Fruit fly (Drosophila melanogaster) whole organism, embryonic: ENCODE results near the gene CkIIalpha-i3.

Experiments
- Aef1 ChIP-seq: fragments of 200-800 bp; sonication (Bioruptor generic); IDR thresholded peaks from 3 replicates; pipeline ENCODE4 v1.3.6; 2022; ENCODE audit warnings: missing biosample characterization, missing genetic modification characterization
- CG10209 ChIP-seq: fragments of 200-800 bp; sonication (Bioruptor generic); optimal IDR thresholded peaks from 3 replicates; lab custom pipeline; 2017; ENCODE audit warnings: missing biosample characterization, mild to moderate bottlenecking, missing genetic modification characterization, missing genetic modification reagents
- CG10321 ChIP-seq: fragments of 200-800 bp; sonication (Bioruptor generic); IDR thresholded peaks from 2 replicates; pipeline ENCODE4 v1.3.6; 2022; ENCODE audit warnings: missing biosample characterization, missing genetic modification characterization
- CG10366 ChIP-seq: fragments of 200-800 bp; sonication (Bioruptor generic); IDR thresholded peaks from 2 replicates; pipeline ENCODE4 v1.3.6; 2022; ENCODE audit warnings: missing biosample characterization, missing genetic modification characterization
- CG10654 ChIP-seq: fragments of 200-800 bp; sonication (Bioruptor generic); optimal IDR thresholded peaks from 2 replicates; lab custom pipeline; 2016; ENCODE audit warnings: missing biosample characterization, missing genetic modification characterization
- CG10979 ChIP-seq: fragments of 200-800 bp; sonication (Bioruptor generic); optimal IDR thresholded peaks from 2 replicates; lab custom pipeline; 2018; ENCODE audit warnings: missing biosample characterization, mild to moderate bottlenecking, missing genetic modification characterization, moderate library complexity
- CG11085 ChIP-seq: fragments of 200-800 bp; sonication (Bioruptor generic); IDR thresholded peaks from 2 replicates; pipeline ENCODE4 v1.3.6; 2022; ENCODE audit warnings: missing biosample characterization, missing genetic modification characterization
- CG11560 ChIP-seq: fragments of 200-800 bp; sonication (Bioruptor generic); IDR thresholded peaks from 3 replicates; pipeline ENCODE4 v1.3.6; 2022; ENCODE audit warnings: missing biosample characterization, missing genetic modification characterization
- CG12744 ChIP-seq: fragments of 200-800 bp; sonication (Bioruptor generic); optimal IDR thresholded peaks from 2 replicates; lab custom pipeline; 2016; ENCODE audit warnings: missing biosample characterization, missing genetic modification characterization
- CG13424 ChIP-seq: fragments of 200-800 bp; sonication (Bioruptor generic); optimal IDR thresholded peaks from 2 replicates; lab custom pipeline; 2019; ENCODE audit warnings: missing biosample characterization, mild to moderate bottlenecking, missing genetic modification characterization, moderate library complexity
- CG14667 ChIP-seq: fragments of 200-800 bp; sonication (Bioruptor generic); IDR thresholded peaks from 2 replicates; pipeline ENCODE4 v1.3.6; 2022; ENCODE audit warnings: missing biosample characterization, missing genetic modification characterization
- CG14710 ChIP-seq: fragments of 200-800 bp; sonication (Bioruptor generic); optimal IDR thresholded peaks from 3 replicates; lab custom pipeline; 2019; ENCODE audit warnings: missing biosample characterization, mild to moderate bottlenecking, missing genetic modification characterization, moderate library complexity
- CG15073 ChIP-seq: fragments of 200-800 bp; sonication (Bioruptor generic); optimal IDR thresholded peaks from 2 replicates; lab custom pipeline; 2016; ENCODE audit warnings: missing biosample characterization, missing genetic modification characterization
- CG17359 ChIP-seq: fragments of 200-800 bp; sonication (Bioruptor generic); optimal IDR thresholded peaks from 3 replicates; lab custom pipeline; 2018; ENCODE audit warnings: missing biosample characterization, mild to moderate bottlenecking, missing genetic modification characterization, moderate library complexity
- CG1832 ChIP-seq: fragments of 200-800 bp; sonication (Bioruptor generic); optimal IDR thresholded peaks from 2 replicates; lab custom pipeline; 2017; ENCODE audit warnings: missing biosample characterization, mild to moderate bottlenecking, missing genetic modification characterization, inconsistent platforms
- CG18619 ChIP-seq: fragments of 200-800 bp; sonication (Bioruptor generic); optimal IDR thresholded peaks from 3 replicates; lab custom pipeline; 2017; ENCODE audit warnings: missing biosample characterization, mild to moderate bottlenecking, missing genetic modification characterization
- CG32772 ChIP-seq: fragments of 200-800 bp; sonication (Bioruptor generic); IDR thresholded peaks from 2 replicates; pipeline ENCODE4 v1.3.6; 2022; ENCODE audit warnings: missing biosample characterization, missing genetic modification characterization
- CG34422 ChIP-seq: fragments of 200-800 bp; sonication (Bioruptor generic); IDR thresholded peaks from 3 replicates; pipeline ENCODE4 v1.3.6; 2022; ENCODE audit warnings: missing biosample characterization, missing genetic modification characterization
- CG6765 ChIP-seq: fragments of 200-800 bp; sonication (Bioruptor generic); optimal IDR thresholded peaks from 3 replicates; lab custom pipeline; 2017; ENCODE audit warnings: missing biosample characterization, mild to moderate bottlenecking, missing genetic modification characterization
- CG8281 ChIP-seq: fragments of 200-800 bp; sonication (Bioruptor generic); optimal IDR thresholded peaks from 2 replicates; lab custom pipeline; 2018; ENCODE audit warnings: missing biosample characterization, mild to moderate bottlenecking, missing genetic modification characterization, moderate library complexity
- CG8924 ChIP-seq: fragments of 200-800 bp; optimal IDR thresholded peaks from 3 replicates; lab custom pipeline; 2019; ENCODE audit warnings: missing biosample characterization, mild to moderate bottlenecking, missing genetic modification characterization, moderate library complexity
- CG9727 ChIP-seq: fragments of 200-800 bp; sonication (Bioruptor generic); optimal IDR thresholded peaks from 3 replicates; lab custom pipeline; 2017; ENCODE audit warnings: missing biosample characterization, mild to moderate bottlenecking, missing genetic modification characterization
- Dll ChIP-seq: fragments of 200-800 bp; sonication (Bioruptor generic); IDR thresholded peaks from 4 replicates; pipeline ENCODE4 v1.3.6; 2022; ENCODE audit warnings: missing biosample characterization, missing genetic modification characterization; ENCODE audit not compliant: partially characterized antibody
- Doc3 ChIP-seq: fragments of 200-800 bp; sonication (Bioruptor generic); IDR thresholded peaks from 3 replicates; pipeline ENCODE4 v1.3.6; 2022; ENCODE audit warnings: missing biosample characterization, missing genetic modification characterization; ENCODE audit not compliant: partially characterized antibody
- Elba2 ChIP-seq: fragments of 200-800 bp; sonication (Bioruptor generic); optimal IDR thresholded peaks from 3 replicates; lab custom pipeline; 2016; ENCODE audit warnings: missing biosample characterization, missing genetic modification characterization
- Ets65A ChIP-seq: fragments of 200-800 bp; sonication (Bioruptor generic); peaks from one replicate; lab custom pipeline; 2016; ENCODE audit warnings: missing biosample characterization, missing genetic modification characterization
- Fer1 ChIP-seq: fragments of 200-800 bp; sonication (Bioruptor generic); optimal IDR thresholded peaks from 2 replicates; lab custom pipeline; 2017; ENCODE audit warnings: missing biosample characterization, mild to moderate bottlenecking, missing genetic modification characterization
- Gsc ChIP-seq: fragments of 200-800 bp; sonication (Bioruptor generic); IDR thresholded peaks from 2 replicates; pipeline ENCODE4 v1.3.6; 2022; ENCODE audit warnings: missing biosample characterization, missing genetic modification characterization
- MBD-R2 ChIP-seq: fragments of 200-800 bp; sonication (Bioruptor generic); IDR thresholded peaks from 2 replicates; pipeline ENCODE4 v1.3.6; 2022; ENCODE audit warnings: missing biosample characterization, missing genetic modification characterization
- Mrtf ChIP-seq: fragments of 200-800 bp; sonication (Bioruptor generic); IDR thresholded peaks from 3 replicates; pipeline ENCODE4 v1.3.6; 2022; ENCODE audit warnings: missing biosample characterization, missing genetic modification characterization
- Oli ChIP-seq: fragments of 200-800 bp; sonication (Bioruptor generic); optimal IDR thresholded peaks from 2 replicates; lab custom pipeline; 2018; ENCODE audit warnings: missing biosample characterization, mild to moderate bottlenecking, missing genetic modification characterization, moderate library complexity
- Spps ChIP-seq: fragments of 200-800 bp; sonication (Bioruptor generic); optimal IDR thresholded peaks from 2 replicates; lab custom pipeline; 2018; ENCODE audit warnings: missing biosample characterization, mild to moderate bottlenecking, missing genetic modification characterization
- TFAM ChIP-seq: fragments of 200-800 bp; sonication (Bioruptor generic); optimal IDR thresholded peaks from 2 replicates; lab custom pipeline; 2017; ENCODE audit warnings: missing biosample characterization, missing genetic modification characterization, inconsistent platforms
- amos ChIP-seq: fragments of 200-800 bp; sonication (Bioruptor generic); IDR thresholded peaks from 2 replicates; pipeline ENCODE4 v1.3.6; 2022; ENCODE audit warnings: missing biosample characterization, missing genetic modification characterization; ENCODE audit not compliant: partially characterized antibody
- ase ChIP-seq: fragments of 200-800 bp; sonication (Bioruptor generic); IDR thresholded peaks from 3 replicates; pipeline ENCODE4 v1.3.6; 2022; ENCODE audit warnings: missing biosample characterization, missing genetic modification characterization
- bsh ChIP-seq, 2 experiments: fragments of 200-800 bp; sonication (Bioruptor generic); optimal IDR thresholded peaks; 2 replicates each; lab custom pipeline; 2017 to 2018; ENCODE audit warnings: mild to moderate bottlenecking in 2 of 2, missing biosample characterization in 2 of 2, missing genetic modification characterization in 2 of 2, moderate library complexity in 1 of 2
- chif ChIP-seq, 2 experiments: fragments of 200-800 bp; sonication (Bioruptor generic); optimal IDR thresholded peaks; 3 replicates each; lab custom pipeline; 2016; ENCODE audit warnings: missing biosample characterization in 2 of 2, missing genetic modification characterization in 2 of 2
- chn ChIP-seq: fragments of 200-800 bp; sonication (Bioruptor generic); optimal IDR thresholded peaks from 2 replicates; lab custom pipeline; 2016; ENCODE audit warnings: missing biosample characterization, missing genetic modification characterization
- fru ChIP-seq: fragments of >200 bp; optimal IDR thresholded peaks from 2 replicates; lab custom pipeline; 2017
- gcm2 ChIP-seq: fragments of 200-800 bp; sonication (Bioruptor generic); optimal IDR thresholded peaks from 2 replicates; lab custom pipeline; 2016; ENCODE audit warnings: missing biosample characterization, missing genetic modification characterization
- hkb ChIP-seq, 2 experiments: fragments of 200-800 bp in 1 of 2; fragments of >200 bp in 1 of 2; sonication (Bioruptor generic) in 1 of 2; IDR thresholded peaks in 1 of 2; optimal IDR thresholded peaks in 1 of 2; 2 replicates each; pipeline versions ENCODE4 v1.3.6 to Lab custom; 2017 to 2022; ENCODE audit warnings: missing biosample characterization in 1 of 2, missing genetic modification characterization in 1 of 2
- inv ChIP-seq: fragments of 200-800 bp; sonication (Bioruptor generic); IDR thresholded peaks from 2 replicates; pipeline ENCODE4 v1.3.6; 2022; ENCODE audit warnings: missing biosample characterization, missing genetic modification characterization; ENCODE audit not compliant: partially characterized antibody
- jigr1 ChIP-seq: fragments of 200-800 bp; sonication (Bioruptor generic); IDR thresholded peaks from 3 replicates; pipeline ENCODE4 v1.3.6; 2022; ENCODE audit warnings: missing biosample characterization, missing genetic modification characterization
- jumu ChIP-seq: fragments of 200-800 bp; sonication (Bioruptor generic); optimal IDR thresholded peaks from 3 replicates; lab custom pipeline; 2016; ENCODE audit warnings: missing biosample characterization, missing genetic modification characterization
- peb ChIP-seq: fragments of 200-800 bp; sonication (Bioruptor generic); IDR thresholded peaks from 2 replicates; pipeline ENCODE4 v1.3.6; 2022; ENCODE audit warnings: missing biosample characterization, missing genetic modification characterization
- psq ChIP-seq: fragments of 200-800 bp; sonication (Bioruptor generic); optimal IDR thresholded peaks from 2 replicates; lab custom pipeline; 2017; ENCODE audit warnings: missing biosample characterization, missing genetic modification characterization
- scrt ChIP-seq: fragments of 200-800 bp; sonication (Bioruptor generic); optimal IDR thresholded peaks from 2 replicates; lab custom pipeline; 2018; ENCODE audit warnings: missing biosample characterization, mild to moderate bottlenecking, missing genetic modification characterization, moderate library complexity
- sd ChIP-seq: fragments of 200-800 bp; sonication (Bioruptor generic); optimal IDR thresholded peaks from 3 replicates; lab custom pipeline; 2018; ENCODE audit warnings: missing biosample characterization, mild to moderate bottlenecking, missing genetic modification characterization, moderate library complexity
- slbo ChIP-seq: fragments of 200-800 bp; sonication (Bioruptor generic); IDR thresholded peaks from 2 replicates; pipeline ENCODE4 v1.3.6; 2022; ENCODE audit warnings: missing biosample characterization, missing genetic modification characterization
- sna ChIP-seq: fragments of 200-800 bp; sonication (Bioruptor generic); IDR thresholded peaks from 2 replicates; pipeline ENCODE4 v1.3.6; 2022; ENCODE audit warnings: missing biosample characterization, missing genetic modification characterization; ENCODE audit not compliant: partially characterized antibody
- toy ChIP-seq: fragments of 200-800 bp; sonication (Bioruptor generic); IDR thresholded peaks from 2 replicates; pipeline ENCODE4 v1.3.6; 2022; ENCODE audit warnings: missing biosample characterization, missing genetic modification characterization

The CkIIalpha-i3 gene

DNA sequence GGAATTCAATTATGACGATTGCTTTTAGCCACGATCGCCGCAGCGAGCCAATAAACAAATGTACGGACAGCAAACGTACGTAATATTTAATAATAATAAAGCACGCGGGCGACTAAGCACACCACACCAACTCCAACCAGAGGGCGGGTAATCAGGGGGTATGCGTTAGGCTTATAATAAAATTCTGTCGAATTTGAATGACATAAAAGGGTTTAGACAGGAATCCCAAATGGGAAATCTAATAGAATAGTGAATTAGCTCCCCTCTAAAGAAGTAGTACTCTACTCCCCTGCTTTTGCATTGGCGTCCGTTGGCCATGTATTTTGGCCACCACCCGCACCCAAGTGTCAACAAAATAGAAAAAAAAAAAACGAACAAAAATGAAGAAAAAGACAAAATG lies 12.0 kb upstream of the CkIIalpha-i3 start (continued):
- TF ChIP-seq slbo: peak; percentile 45; the same call in 1 of the 2 replicates
- TF ChIP-seq CG10321: no peak
- TF ChIP-seq gcm2 (GFP tag; lab: Kevin White, UChicago): no peak
- TF ChIP-seq CG15073 (GFP tag; lab: Kevin White, UChicago): no peak
- TF ChIP-seq toy (GFP tag; lab: Robert Waterston, UW): no peak
- TF ChIP-seq Fer1: peak; percentile 5
- no peak for TF ChIP-seq Elba2 (GFP tag; lab: Kevin White, UChicago)
- TF ChIP-seq Mrtf (GFP tag; lab: Robert Waterston, UW): peak; percentile 32; the same call in 1 of the 3 replicates
- no peak for TF ChIP-seq jumu
- TF ChIP-seq CG13424: peak; percentile 31
- no peak for TF ChIP-seq CG8924 (tag; lab: Kevin White, UChicago)
- TF ChIP-seq scrt (GFP tag; lab: Kevin White, UChicago): peak; percentile 4
- no peak for TF ChIP-seq CG9727
- TF ChIP-seq CG10654 (GFP tag; lab: Kevin White, UChicago): no peak
- TF ChIP-seq CG32772 (GFP tag; lab: Robert Waterston, UW): peak; percentile 56
- TF ChIP-seq MBD-R2: no peak
- TF ChIP-seq psq: no peak
- no peak for TF ChIP-seq Dll (GFP tag; lab: Robert Waterston, UW)
- no peak for TF ChIP-seq CG14667 (GFP tag; lab: Robert Waterston, UW)
- no peak for TF ChIP-seq CG11085 (GFP tag; lab: Robert Waterston, UW)
- TF ChIP-seq bsh (GFP tag; optimal IDR thresholded peaks at IDR 0.05; lab: Kevin White, UChicago): no peak
- no peak for TF ChIP-seq chif (GFP tag; optimal IDR thresholded peaks at IDR 0.05; lab: Kevin White, UChicago)
- TF ChIP-seq CG17359 (tag; lab: Kevin White, UChicago): no peak
- no peak for TF ChIP-seq CG12744 (GFP tag; lab: Kevin White, UChicago)
- TF ChIP-seq sd (tag; lab: Kevin White, UChicago): no peak
- TF ChIP-seq TFAM: no peak
- TF ChIP-seq Ets65A (GFP tag; lab: Kevin White, UChicago): no peak
- TF ChIP-seq CG10366 (GFP tag; lab: Robert Waterston, UW): peak; percentile 55
- no peak for TF ChIP-seq CG14710 (tag; lab: Kevin White, UChicago)
- no peak for TF ChIP-seq fru (lab: Kevin White, UChicago)
- no peak for TF ChIP-seq CG1832 (GFP tag; lab: Kevin White, UChicago)
- TF ChIP-seq CG18619: no peak
- TF ChIP-seq CG11560 (tag; lab: Robert Waterston, UW): no peak
- peak; percentile 38 for TF ChIP-seq Oli
- TF ChIP-seq inv: no peak; the same call in 1 of the 2 replicates
- TF ChIP-seq Doc3: no peak
- TF ChIP-seq CG10979: no peak
- no peak for TF ChIP-seq jigr1 (GFP tag; lab: Robert Waterston, UW)
- no peak for TF ChIP-seq ase (GFP tag; lab: Robert Waterston, UW)
- no peak for TF ChIP-seq CG6765 (GFP tag; lab: Kevin White, UChicago)
- TF ChIP-seq CG34422 (GFP tag; lab: Robert Waterston, UW): no peak
- no peak for TF ChIP-seq CG8281
- TF ChIP-seq peb: no peak
- peak; percentile 50 for TF ChIP-seq Aef1
- no peak for TF ChIP-seq sna (GFP tag; lab: Robert Waterston, UW)
- TF ChIP-seq amos (GFP tag; lab: Robert Waterston, UW): no peak
- no peak for TF ChIP-seq Spps (tag; lab: Kevin White, UChicago)
- no peak for TF ChIP-seq Gsc (GFP tag; lab: Robert Waterston, UW)
- no peak for TF ChIP-seq hkb (optimal IDR thresholded peaks at IDR 0.05; lab: Kevin White, UChicago)
- TF ChIP-seq hkb (GFP tag; IDR thresholded peaks at IDR 0.05; lab: Robert Waterston, UW): peak; percentile 41; the same call in 1 of the 2 replicates
- TF ChIP-seq chn (GFP tag; lab: Kevin White, UChicago): no peak
- TF ChIP-seq CG10209 (GFP tag; lab: Kevin White, UChicago): no peak
